Fruit fly (Drosophila melanogaster): ENCODE data around the gene Marcal1.

The Marcal1 gene

DNA sequence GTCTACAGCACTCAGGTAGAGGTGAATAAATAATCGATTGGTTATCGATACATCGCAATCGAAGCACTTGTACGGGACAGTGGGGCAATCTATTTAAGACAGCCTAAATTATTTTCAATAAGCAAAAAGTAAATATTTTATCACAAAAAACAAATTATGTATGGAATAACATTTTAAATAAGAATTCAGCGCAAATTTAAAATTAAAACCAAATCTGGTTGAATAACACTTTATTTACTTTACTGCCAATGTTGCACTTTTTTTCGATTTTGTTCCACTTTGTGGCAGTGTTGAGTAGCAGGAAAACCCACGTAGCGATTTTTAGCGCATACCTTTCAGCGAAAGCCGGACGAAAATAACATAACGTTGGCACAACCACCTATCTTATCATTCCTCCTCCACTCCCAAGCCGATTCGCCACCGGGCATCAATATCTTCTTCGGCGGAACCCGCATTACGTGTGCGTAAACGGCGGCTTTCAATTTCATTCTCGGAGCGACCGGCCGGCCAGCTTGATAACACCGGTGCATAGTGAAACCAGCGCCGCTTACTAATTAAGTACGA, 21.8 kb downstream of the Marcal1 start, which contains the start of the genes Gmd and CG3792 (continued):
- TF ChIP-seq Fer2 (tag; optimal IDR thresholded peaks at IDR 0.05) (peak; percentile 92), CG6854 (GFP tag; optimal IDR thresholded peaks at IDR 0.05) (peak; percentile 79), CG12942 (GFP tag; optimal IDR thresholded peaks at IDR 0.05) (peak; percentile 95), CG16779 (GFP tag; IDR thresholded peaks at IDR 0.05) (peak; percentile 89), Mrtf (GFP tag; IDR thresholded peaks at IDR 0.05) (peak; percentile 92), D19A (tag; optimal IDR thresholded peaks at IDR 0.05) (peak; percentile 91), CG2199 (GFP tag; IDR thresholded peaks at IDR 0.05) (peak; percentile 81; the same call in 1 of the 3 replicates), pb (GFP tag; optimal IDR thresholded peaks at IDR 0.05) (peak; percentile 86), ara (GFP tag; IDR thresholded peaks at IDR 0.05) (peak; percentile 94), CG15011 (GFP tag; optimal IDR thresholded peaks at IDR 0.05) (no peak), pho (GFP tag; optimal IDR thresholded peaks at IDR 0.05) (peak; percentile 96), zen (tag; optimal IDR thresholded peaks at IDR 0.05) (peak; percentile 93), Vsx1 (GFP tag; optimal IDR thresholded peaks at IDR 0.05) (no peak), Ravus (GFP tag; IDR thresholded peaks at IDR 0.05) (peak; percentile 86), CG43689 (GFP tag; IDR thresholded peaks at IDR 0.05) (peak; percentile 87), CG2120 (GFP tag; optimal IDR thresholded peaks at IDR 0.05) (peak; percentile 97), Nf-YB (GFP tag; optimal IDR thresholded peaks at IDR 0.05) (peak; percentile 82), HmgD (GFP tag; optimal IDR thresholded peaks at IDR 0.05) (peak; percentile 87), Rx (GFP tag; IDR thresholded peaks at IDR 0.05) (peak; percentile 92), CG4404 (GFP tag; IDR thresholded peaks at IDR 0.05) (peak; percentile 96), dm (GFP tag; optimal IDR thresholded peaks at IDR 0.05) (peak; percentile 83), cg (GFP tag; optimal IDR thresholded peaks at IDR 0.05) (no peak), hkb (optimal IDR thresholded peaks at IDR 0.05) (peak; percentile 17), hkb (GFP tag; IDR thresholded peaks at IDR 0.05) (peak; percentile 96), CG8089 (GFP tag; optimal IDR thresholded peaks at IDR 0.05) (peak; percentile 81), Drgx (GFP tag; IDR thresholded peaks at IDR 0.05) (peak; percentile 95), Side (GFP tag; optimal IDR thresholded peaks at IDR 0.05) (peak; percentile 92), CG10543 (GFP tag; optimal IDR thresholded peaks at IDR 0.05) (peak; percentile 94), CG2678 (tag; optimal IDR thresholded peaks at IDR 0.05) (peak; percentile 97), odd (GFP tag; optimal IDR thresholded peaks at IDR 0.05) (peak; percentile 91), bsh (GFP tag; optimal IDR thresholded peaks at IDR 0.05) (peak; percentile 63 to 95), cato (GFP tag; optimal IDR thresholded peaks at IDR 0.05; ENCODE audit: borderline replicate concordance) (peak; percentile 91), CG31365 (tag; optimal IDR thresholded peaks at IDR 0.05) (peak; percentile 63), CG9797 (GFP tag; optimal IDR thresholded peaks at IDR 0.05) (peak; percentile 45), emc (GFP tag; optimal IDR thresholded peaks at IDR 0.05) (peak; percentile 81), CG42726 (GFP tag; IDR thresholded peaks at IDR 0.05; ENCODE audit: partially characterized antibody) (peak; percentile 76), Hmx (GFP tag; optimal IDR thresholded peaks at IDR 0.05) (peak; percentile 92), peb (GFP tag; IDR thresholded peaks at IDR 0.05) (peak; percentile 96), stc (GFP tag; IDR thresholded peaks at IDR 0.05) (peak; percentile 95), Six4 (GFP tag; optimal IDR thresholded peaks at IDR 0.05) (peak; percentile 92), Bgb (GFP tag; IDR thresholded peaks at IDR 0.05; ENCODE audit: partially characterized antibody) (peak; percentile 78), CG9727 (GFP tag; optimal IDR thresholded peaks at IDR 0.05) (peak; percentile 96), CoRest (tag; optimal IDR thresholded peaks at IDR 0.05) (peak; percentile 97), CG2202 (tag; optimal IDR thresholded peaks at IDR 0.05) (peak; percentile 73), CG4328 (GFP tag; optimal IDR thresholded peaks at IDR 0.05) (peak; percentile 95), CG34376 (GFP tag; optimal IDR thresholded peaks at IDR 0.05) (peak; percentile 93), chif (GFP tag; optimal IDR thresholded peaks at IDR 0.05) (peak; percentile 85 to 96), CG3065 (GFP tag; optimal IDR thresholded peaks at IDR 0.05) (peak; percentile 79), Spps (tag; optimal IDR thresholded peaks at IDR 0.05) (peak; percentile 93), tna (GFP tag; IDR thresholded peaks at IDR 0.05; ENCODE audit: partially characterized antibody) (peak; percentile 67)

All from whole organism, embryonic.